Worm (Caenorhabditis elegans) whole organism, L2 larva: ENCODE data around the gene snpc-3.4.

Source experiments
- C34F6.9 ChIP-seq: fragments of 150-350 bp; optimal IDR thresholded peaks from 2 replicates; lab custom pipeline; 2014; ENCODE audit warnings: missing biosample characterization, missing genetic modification characterization
- F13H6.1 ChIP-seq: sonication (generic microtip); optimal IDR thresholded peaks from 2 replicates; lab custom pipeline; 2016; ENCODE audit warnings: missing genetic modification characterization, missing compliant biosample characterization
- R02D3.7 ChIP-seq: fragments of 150-350 bp; optimal IDR thresholded peaks from 2 replicates; lab custom pipeline; 2014; ENCODE audit warnings: missing biosample characterization, missing genetic modification characterization
- ZK546.5 ChIP-seq: sonication (generic microtip); optimal IDR thresholded peaks from 2 replicates; lab custom pipeline; 2017; ENCODE audit warnings: missing biosample characterization, missing genetic modification characterization
- alr-1 ChIP-seq: fragments of 150-350 bp; optimal IDR thresholded peaks from 2 replicates; lab custom pipeline; 2014; ENCODE audit warnings: missing biosample characterization, missing genetic modification characterization
- aly-2 ChIP-seq: fragments of 150-350 bp; optimal IDR thresholded peaks from 2 replicates; lab custom pipeline; 2014; ENCODE audit warnings: missing biosample characterization, missing genetic modification characterization
- ama-1 ChIP-seq: fragments of 150-350 bp; optimal IDR thresholded peaks from 2 replicates; lab custom pipeline; 2018; ENCODE audit warnings: inconsistent platforms
- ceh-16 ChIP-seq: fragments of 150-350 bp; optimal IDR thresholded peaks from 2 replicates; lab custom pipeline; 2014; ENCODE audit warnings: missing biosample characterization, missing genetic modification characterization
- ceh-82 ChIP-seq: fragments of 150-350 bp; optimal IDR thresholded peaks from 2 replicates; lab custom pipeline; 2014; ENCODE audit warnings: missing biosample characterization, missing genetic modification characterization
- egl-27 ChIP-seq: sonication (generic microtip); optimal IDR thresholded peaks from 3 replicates; lab custom pipeline; 2017; ENCODE audit warnings: missing biosample characterization, missing genetic modification reagents, missing genetic modification characterization
- elt-1 ChIP-seq: fragments of 150-350 bp; optimal IDR thresholded peaks from 2 replicates; lab custom pipeline; 2014; ENCODE audit warnings: missing biosample characterization, missing genetic modification characterization
- fos-1 ChIP-seq: fragments of 150-350 bp; optimal IDR thresholded peaks from 2 replicates; lab custom pipeline; 2014; ENCODE audit warnings: missing biosample characterization, missing genetic modification characterization
- gmeb-1 ChIP-seq: fragments of 150-350 bp; optimal IDR thresholded peaks from 2 replicates; lab custom pipeline; 2014; ENCODE audit warnings: missing biosample characterization, missing genetic modification characterization
- lin-11 ChIP-seq: fragments of 150-350 bp; sonication (generic microtip); optimal IDR thresholded peaks from 2 replicates; lab custom pipeline; 2014; ENCODE audit warnings: missing biosample characterization, missing genetic modification characterization, inconsistent platforms, mixed read lengths
- lin-13 ChIP-seq: fragments of 150-350 bp; optimal IDR thresholded peaks from 2 replicates; lab custom pipeline; 2014; ENCODE audit warnings: missing biosample characterization, missing genetic modification reagents, missing genetic modification characterization
- lin-39 ChIP-seq: fragments of 150-350 bp; optimal IDR thresholded peaks from 2 replicates; lab custom pipeline; 2014; ENCODE audit warnings: missing biosample characterization, missing genetic modification reagents, missing genetic modification characterization
- lsy-2 ChIP-seq, 2 experiments: fragments of 150-350 bp in 1 of 2; sonication (generic microtip) in 1 of 2; optimal IDR thresholded peaks; 2 replicates each; lab custom pipeline; 2014 to 2017; ENCODE audit warnings: missing biosample characterization in 2 of 2, missing genetic modification characterization in 2 of 2
- mab-5 ChIP-seq: fragments of 150-350 bp; optimal IDR thresholded peaks from 2 replicates; lab custom pipeline; 2014; ENCODE audit warnings: missing biosample characterization, missing genetic modification characterization
- mbf-1 ChIP-seq: sonication (generic microtip); optimal IDR thresholded peaks from 2 replicates; lab custom pipeline; 2017; ENCODE audit warnings: missing biosample characterization, missing genetic modification characterization
- mdl-1 ChIP-seq, 2 experiments: fragments of 150-350 bp in 1 of 2; sonication (generic microtip) in 1 of 2; optimal IDR thresholded peaks; 2 replicates each; lab custom pipeline; 2017; ENCODE audit warnings: missing biosample characterization in 2 of 2, missing genetic modification characterization in 2 of 2
- nhr-11 ChIP-seq: fragments of 150-350 bp; optimal IDR thresholded peaks from 2 replicates; lab custom pipeline; 2014; ENCODE audit warnings: missing biosample characterization, missing genetic modification characterization
- nhr-12 ChIP-seq: fragments of 150-350 bp; optimal IDR thresholded peaks from 2 replicates; lab custom pipeline; 2014; ENCODE audit warnings: missing biosample characterization, missing genetic modification characterization
- nhr-21 ChIP-seq: fragments of 150-350 bp; optimal IDR thresholded peaks from 2 replicates; lab custom pipeline; 2014; ENCODE audit warnings: missing biosample characterization, missing genetic modification characterization
- nhr-237 ChIP-seq: fragments of 150-350 bp; optimal IDR thresholded peaks from 2 replicates; lab custom pipeline; 2014; ENCODE audit warnings: missing biosample characterization, missing genetic modification characterization
- nhr-25 ChIP-seq: fragments of 150-350 bp; sonication (generic microtip); optimal IDR thresholded peaks from 3 replicates; lab custom pipeline; 2014; ENCODE audit warnings: missing biosample characterization, missing genetic modification characterization
- nhr-6 ChIP-seq: fragments of 150-350 bp; optimal IDR thresholded peaks from 2 replicates; lab custom pipeline; 2014; ENCODE audit warnings: missing biosample characterization, missing genetic modification characterization
- peb-1 ChIP-seq: fragments of 150-350 bp; optimal IDR thresholded peaks from 2 replicates; lab custom pipeline; 2014; ENCODE audit warnings: missing biosample characterization, missing genetic modification characterization
- sem-4 ChIP-seq: fragments of 150-350 bp; optimal IDR thresholded peaks from 2 replicates; lab custom pipeline; 2014; ENCODE audit warnings: missing biosample characterization, missing genetic modification reagents, missing genetic modification characterization
- skn-1 ChIP-seq: sonication (generic microtip); optimal IDR thresholded peaks from 2 replicates; lab custom pipeline; 2017; ENCODE audit warnings: missing biosample characterization, missing genetic modification characterization
- sma-3 ChIP-seq: sonication (generic microtip); optimal IDR thresholded peaks from 2 replicates; lab custom pipeline; 2016; ENCODE audit warnings: missing genetic modification reagents, missing genetic modification characterization, missing compliant biosample characterization
- sma-9 ChIP-seq, 2 experiments: fragments of 150-350 bp in 1 of 2; sonication (generic microtip) in 1 of 2; optimal IDR thresholded peaks; 2 replicates each; lab custom pipeline; 2014 to 2016; ENCODE audit warnings: missing genetic modification characterization in 2 of 2, mild to moderate bottlenecking in 1 of 2, missing biosample characterization in 1 of 2, missing compliant biosample characterization in 1 of 2, missing genetic modification reagents in 1 of 2, moderate library complexity in 1 of 2
- snpc-4 ChIP-seq: fragments of 150-350 bp; optimal IDR thresholded peaks from 2 replicates; lab custom pipeline; 2014; ENCODE audit warnings: missing biosample characterization, missing genetic modification characterization
- unc-39 ChIP-seq: fragments of 150-350 bp; optimal IDR thresholded peaks from 2 replicates; lab custom pipeline; 2014; ENCODE audit warnings: missing biosample characterization, missing genetic modification characterization
- unc-55 ChIP-seq: fragments of 150-350 bp; sonication (generic microtip); optimal IDR thresholded peaks from 3 replicates; lab custom pipeline; 2014; ENCODE audit warnings: missing biosample characterization, missing genetic modification reagents, missing genetic modification characterization
- unc-62 ChIP-seq: fragments of 150-350 bp; optimal IDR thresholded peaks from 2 replicates; lab custom pipeline; 2014; ENCODE audit warnings: missing biosample characterization, missing genetic modification reagents, missing genetic modification characterization
- ztf-1 ChIP-seq: fragments of 200-800 bp; sonication (Bioruptor generic); conservative IDR thresholded peaks from 2 replicates; pipeline ENCODE4 v1.3.6; 2022; ENCODE audit warnings: missing genetic modification characterization, missing compliant biosample characterization
- ztf-11 ChIP-seq: sonication (generic microtip); optimal IDR thresholded peaks from 2 replicates; lab custom pipeline; 2017; ENCODE audit warnings: missing biosample characterization, missing genetic modification characterization
- ztf-4 ChIP-seq: fragments of 150-350 bp; optimal IDR thresholded peaks from 2 replicates; lab custom pipeline; 2014; ENCODE audit warnings: missing biosample characterization, missing genetic modification characterization

snpc-3.4 gene

DNA sequence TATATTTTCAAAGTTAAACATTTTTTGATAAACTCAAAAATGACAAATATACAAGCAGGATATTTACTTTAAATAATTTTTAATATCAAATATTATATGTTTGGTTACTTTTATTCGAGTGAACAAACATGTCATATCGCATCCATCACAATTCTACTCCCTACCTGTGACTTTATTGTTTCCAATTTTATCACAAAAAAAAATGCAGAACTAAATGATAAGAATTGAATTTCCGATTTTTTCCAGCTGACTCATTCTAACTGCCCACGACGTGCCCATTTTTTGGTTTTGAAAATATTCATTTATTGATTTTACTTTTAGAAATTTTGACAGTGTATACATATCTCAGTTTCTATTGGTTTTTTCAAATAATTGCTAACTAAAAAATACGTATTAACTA, 8.8 kb upstream of the snpc-3.4 start:
- TF ChIP-seq ztf-1 (GFP tag; lab: Robert Waterston, UW) (no peak), fos-1 (tag; lab: Kevin White, UChicago) (peak; percentile 84)

- TF ChIP-seq skn-1 (no peak), lin-39 (tag; lab: Kevin White, UChicago) (no peak), snpc-4 (tag; lab: Kevin White, UChicago) (no peak), unc-39 (tag; lab: Kevin White, UChicago) (no peak), unc-55 (GFP tag; lab: Kevin White, UChicago) (no peak), nhr-6 (no peak), alr-1 (tag; lab: Kevin White, UChicago) (no peak), ztf-4 (no peak), ama-1 (no peak), mdl-1 (tag; optimal IDR thresholded peaks at IDR 0.05; lab: Kevin White, UChicago) (no peak), R02D3.7 (tag; lab: Kevin White, UChicago) (no peak), gmeb-1 (no peak), mbf-1 (no peak), egl-27 (tag; lab: Kevin White, UChicago) (no peak), ZK546.5 (tag; lab: Kevin White, UChicago) (no peak)
Observed at ce11 chrIII:4012036-4012435, 7.8 kb upstream of the snpc-3.4 start, which contains the start of gene C36E8.4. C36E8.4 (plus strand) TSS chrIII:4012336.

- TF ChIP-seq ztf-11 (tag; lab: Kevin White, UChicago): no peak
- TF ChIP-seq F13H6.1 (tag; lab: Kevin White, UChicago): no peak
- no peak for TF ChIP-seq lin-39 (tag; lab: Kevin White, UChicago)
- no peak for TF ChIP-seq peb-1
- TF ChIP-seq elt-1: no peak
- no peak for TF ChIP-seq unc-39 (tag; lab: Kevin White, UChicago)
- TF ChIP-seq unc-62 (GFP tag; lab: Kevin White, UChicago): no peak
Observed at ce11 chrIII:4013061-4013460, 6.8 kb upstream of the snpc-3.4 start.

ce11 chrIII:4015382-4015986, 4.4 kb upstream of the snpc-3.4 start:
- TF ChIP-seq nhr-25 (tag; lab: Kevin White, UChicago): peak; percentile 70
- peak; percentile 33 for TF ChIP-seq nhr-237 (tag; lab: Kevin White, UChicago)
- TF ChIP-seq nhr-21 (tag; lab: Kevin White, UChicago): peak; percentile 27
- TF ChIP-seq nhr-12 (tag; lab: Kevin White, UChicago): peak; percentile 67
- peak in 1 of 2 experiments; percentile 43 for TF ChIP-seq lsy-2 (tag; optimal IDR thresholded peaks at IDR 0.05; lab: Kevin White, UChicago)
- TF ChIP-seq sem-4: no peak
- peak; percentile 26 for TF ChIP-seq sma-3 (GFP tag; lab: Kevin White, UChicago)
- peak; percentile 11 for TF ChIP-seq unc-55 (GFP tag; lab: Kevin White, UChicago)
- no peak for TF ChIP-seq F13H6.1 (tag; lab: Kevin White, UChicago)
- no peak for TF ChIP-seq peb-1
- peak; percentile 46 for TF ChIP-seq aly-2 (tag; lab: Kevin White, UChicago)
- TF ChIP-seq egl-27 (tag; lab: Kevin White, UChicago): peak; percentile 19

ce11 chrIII:4017527-4017926, 2.3 kb upstream of the snpc-3.4 start, which contains the start of gene tbb-2:
tbb-2 (minus strand) TSS chrIII:4017627.
- TF ChIP-seq F13H6.1 (tag; lab: Kevin White, UChicago): no peak
- TF ChIP-seq sem-4: no peak
- no peak for TF ChIP-seq nhr-11 (tag; lab: Kevin White, UChicago)
- TF ChIP-seq lin-39 (tag; lab: Kevin White, UChicago): no peak
- no peak for TF ChIP-seq gmeb-1
- TF ChIP-seq mbf-1: no peak
- TF ChIP-seq ceh-82 (tag; lab: Kevin White, UChicago): no peak
- TF ChIP-seq unc-39 (tag; lab: Kevin White, UChicago): no peak
- no peak for TF ChIP-seq lsy-2 (tag; optimal IDR thresholded peaks at IDR 0.05; lab: Kevin White, UChicago)
- TF ChIP-seq sma-3 (GFP tag; lab: Kevin White, UChicago): no peak
- no peak for TF ChIP-seq lin-11 (tag; lab: Kevin White, UChicago)

DNA sequence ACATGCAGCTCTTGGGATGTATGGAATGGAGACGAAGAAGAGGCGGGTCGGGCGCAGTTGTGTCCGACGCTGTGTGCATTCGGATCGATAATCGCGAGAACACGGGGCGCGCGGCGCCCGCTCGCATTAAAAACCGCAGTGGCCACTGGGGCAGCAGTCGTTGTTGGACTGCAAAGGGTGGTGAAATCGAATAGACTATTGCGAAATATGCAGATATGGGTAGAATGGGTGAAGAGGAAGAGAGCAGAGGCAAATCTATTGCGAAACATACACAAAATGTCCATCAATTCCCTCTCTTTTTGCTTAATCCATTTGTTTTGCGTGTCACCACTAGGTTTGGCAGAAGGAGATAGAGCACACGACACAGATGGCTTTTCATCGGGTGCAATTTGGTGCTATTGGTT, 1.7 kb upstream of the snpc-3.4 start:
- TF ChIP-seq lsy-2 (tag; optimal IDR thresholded peaks at IDR 0.05; lab: Kevin White, UChicago) (peak; percentile 62 to 75), lin-13 (peak; percentile 2), unc-55 (GFP tag; lab: Kevin White, UChicago) (peak; percentile 88), elt-1 (no peak), F13H6.1 (tag; lab: Kevin White, UChicago) (peak; percentile 60), fos-1 (tag; lab: Kevin White, UChicago) (peak; percentile 38), sem-4 (peak; percentile 71), mab-5 (tag; lab: Kevin White, UChicago) (peak; percentile 15), snpc-4 (tag; lab: Kevin White, UChicago) (peak; percentile 69), ZK546.5 (tag; lab: Kevin White, UChicago) (no peak), nhr-6 (peak; percentile 63), C34F6.9 (tag; lab: Kevin White, UChicago) (peak; percentile 87), nhr-21 (tag; lab: Kevin White, UChicago) (no peak), ceh-82 (tag; lab: Kevin White, UChicago) (peak; percentile 6), nhr-12 (tag; lab: Kevin White, UChicago) (no peak), skn-1 (no peak), mbf-1 (no peak), ceh-16 (no peak), lin-11 (tag; lab: Kevin White, UChicago) (peak; percentile 51), lin-39 (tag; lab: Kevin White, UChicago) (peak; percentile 56), mdl-1 (tag; optimal IDR thresholded peaks at IDR 0.05; lab: Kevin White, UChicago) (peak in 1 of 2 experiments; percentile 15), nhr-11 (tag; lab: Kevin White, UChicago) (no peak), sma-9 (GFP tag; optimal IDR thresholded peaks at IDR 0.05; lab: Kevin White, UChicago) (peak; percentile 72), sma-9 (tag; optimal IDR thresholded peaks at IDR 0.05; lab: Kevin White, UChicago) (no peak), ztf-1 (GFP tag; lab: Robert Waterston, UW) (no peak)
